Fruit fly (Drosophila melanogaster): Measurements from ENCODE around the gene CG6310.
A peak's percentile ranks its signal among the peaks of the same experiment; 100 is the strongest.

DNA sequence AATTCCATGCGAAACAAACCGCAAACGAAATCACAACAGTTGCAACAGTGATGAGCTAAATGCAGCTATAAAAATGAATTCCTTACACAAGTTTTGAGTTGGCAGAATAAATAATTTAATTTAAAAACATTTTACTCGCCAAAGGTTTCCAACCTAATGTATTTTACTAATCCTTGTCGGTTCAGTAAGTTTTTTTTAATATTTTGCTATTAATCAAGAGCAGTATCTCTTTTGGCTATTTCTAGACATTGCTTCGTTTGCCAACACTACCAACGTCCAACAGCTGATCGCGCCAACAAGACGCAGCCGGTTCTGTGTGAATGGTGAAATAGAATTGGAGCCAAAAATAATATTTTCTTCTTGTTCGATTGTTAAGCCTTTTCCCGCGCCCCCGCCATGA lies 5.0 kb downstream of the CG6310 start, which contains the start of the genes CG32075, CG45101 and SuUR:
- TF ChIP-seq cato (GFP tag; optimal IDR thresholded peaks at IDR 0.05; ENCODE audit: borderline replicate concordance) (peak; percentile 85), pan (optimal IDR thresholded peaks at IDR 0.05) (no peak), pan (GFP tag; optimal IDR thresholded peaks at IDR 0.05 in 1 of 2, IDR thresholded peaks at IDR 0.05 in 1 of 2) (peak in 1 of 2 experiments; percentile 92), CG34224 (GFP tag; IDR thresholded peaks at IDR 0.05; ENCODE audit: partially characterized antibody) (no peak), CG12219 (GFP tag; optimal IDR thresholded peaks at IDR 0.05) (peak; percentile 57), grn (GFP tag; optimal IDR thresholded peaks at IDR 0.05) (peak; percentile 24), twi (tag; optimal IDR thresholded peaks at IDR 0.05) (peak; percentile 72), CG8089 (GFP tag; optimal IDR thresholded peaks at IDR 0.05) (peak; percentile 75), mld (GFP tag; IDR thresholded peaks at IDR 0.05; ENCODE audit: partially characterized antibody) (no peak), vfl (GFP tag; optimal IDR thresholded peaks at IDR 0.05) (peak; percentile 86), CG8478 (optimal IDR thresholded peaks at IDR 0.05) (no peak), CG18011 (GFP tag; optimal IDR thresholded peaks at IDR 0.05) (peak; percentile 82), insv (GFP tag; optimal IDR thresholded peaks at IDR 0.05) (peak in 1 of 2 experiments; percentile 69), CG13894 (tag; optimal IDR thresholded peaks at IDR 0.05) (no peak)
